Worm (Caenorhabditis elegans) whole organism, L1 larva: ENCODE data around the gene nspd-2.
A peak's percentile ranks its signal among the peaks of the same experiment; 100 is the strongest.

Source experiments
- C04F5.9 ChIP-seq: sonication (generic microtip); optimal IDR thresholded peaks from 2 replicates; lab custom pipeline; 2016; ENCODE audit warnings: missing genetic modification characterization, missing compliant biosample characterization
- C16A3.4 ChIP-seq: fragments of 150-350 bp; optimal IDR thresholded peaks from 2 replicates; lab custom pipeline; 2014; ENCODE audit warnings: missing biosample characterization, missing genetic modification characterization
- C34B4.2 ChIP-seq: sonication (generic microtip); optimal IDR thresholded peaks from 2 replicates; lab custom pipeline; 2017; ENCODE audit warnings: mild to moderate bottlenecking, missing genetic modification characterization, missing compliant biosample characterization
- aha-1 ChIP-seq: fragments of 150-350 bp; optimal IDR thresholded peaks from 2 replicates; lab custom pipeline; 2014; ENCODE audit warnings: missing biosample characterization, missing genetic modification characterization
- alr-1 ChIP-seq: fragments of 200-800 bp; sonication (Bioruptor generic); optimal IDR thresholded peaks from 2 replicates; lab custom pipeline; 2018; ENCODE audit warnings: borderline replicate concordance, mild to moderate bottlenecking, missing genetic modification characterization, missing compliant biosample characterization
- ama-1 ChIP-seq: fragments of 150-350 bp; optimal IDR thresholded peaks from 2 replicates; lab custom pipeline; 2014
- ceh-8 ChIP-seq: fragments of 200-800 bp; sonication (Bioruptor generic); optimal IDR thresholded peaks from 2 replicates; lab custom pipeline; 2018; ENCODE audit warnings: mild to moderate bottlenecking, missing genetic modification characterization, moderate library complexity, missing compliant biosample characterization
- ceh-82 ChIP-seq, 3 experiments: fragments of 150-350 bp in 1 of 3; sonication (generic microtip) in 2 of 3; optimal IDR thresholded peaks; 2 replicates each; lab custom pipeline; 2014 to 2017; ENCODE audit warnings: missing biosample characterization in 3 of 3, missing genetic modification characterization in 3 of 3
- ceh-88 ChIP-seq: fragments of 200-800 bp; sonication (Bioruptor generic); IDR thresholded peaks from 2 replicates; pipeline ENCODE4 v1.3.6; 2022; ENCODE audit warnings: missing genetic modification characterization, missing compliant biosample characterization
- ceh-90 ChIP-seq: sonication (generic microtip); optimal IDR thresholded peaks from 2 replicates; lab custom pipeline; 2016; ENCODE audit warnings: missing genetic modification characterization, missing compliant biosample characterization
- ces-1 ChIP-seq: fragments of 150-350 bp; optimal IDR thresholded peaks from 2 replicates; lab custom pipeline; 2014; ENCODE audit warnings: missing biosample characterization, missing genetic modification reagents, missing genetic modification characterization
- efl-1 ChIP-seq, 4 experiments: fragments of 150-350 bp; optimal IDR thresholded peaks in 3 of 4; peaks in 1 of 4; 1 replicate in 1 of 4; 2 replicates in 3 of 4; lab custom pipeline; 2014; ENCODE audit warnings: missing biosample characterization in 2 of 4, missing genetic modification characterization in 2 of 4, missing genetic modification reagents in 2 of 4
- efl-3 ChIP-seq: fragments of 200-800 bp; sonication (Bioruptor generic); optimal IDR thresholded peaks from 2 replicates; lab custom pipeline; 2018; ENCODE audit warnings: mild to moderate bottlenecking, missing genetic modification characterization, missing compliant biosample characterization
- egl-27 ChIP-seq, 2 experiments: fragments of 150-350 bp in 1 of 2; sonication (generic microtip); optimal IDR thresholded peaks; 3 replicates each; lab custom pipeline; 2017 to 2018; ENCODE audit warnings: missing biosample characterization in 2 of 2, missing genetic modification characterization in 2 of 2, missing genetic modification reagents in 2 of 2
- elt-2 ChIP-seq: sonication (generic microtip); optimal IDR thresholded peaks from 2 replicates; lab custom pipeline; 2016; ENCODE audit warnings: missing genetic modification characterization, mild to moderate bottlenecking, inconsistent platforms, missing compliant biosample characterization, missing genetic modification reagents
- fkh-10 ChIP-seq: sonication (generic microtip); optimal IDR thresholded peaks from 2 replicates; lab custom pipeline; 2017; ENCODE audit warnings: missing biosample characterization, missing genetic modification reagents, missing genetic modification characterization
- fkh-4 ChIP-seq: sonication (generic microtip); optimal IDR thresholded peaks from 2 replicates; lab custom pipeline; 2016; ENCODE audit warnings: missing compliant biosample characterization, missing genetic modification characterization, borderline replicate concordance
- fos-1 ChIP-seq: fragments of 150-350 bp; optimal IDR thresholded peaks from 2 replicates; lab custom pipeline; 2014; ENCODE audit warnings: missing biosample characterization, missing genetic modification characterization
- hlh-4 ChIP-seq: sonication (generic microtip); optimal IDR thresholded peaks from 2 replicates; lab custom pipeline; 2016; ENCODE audit warnings: mild to moderate bottlenecking, missing genetic modification characterization, missing compliant biosample characterization
- lin-14 ChIP-seq: fragments of 200-800 bp; sonication (Bioruptor generic); optimal IDR thresholded peaks from 2 replicates; lab custom pipeline; 2018; ENCODE audit warnings: mild to moderate bottlenecking, missing genetic modification characterization, moderate library complexity, missing compliant biosample characterization
- lin-15B ChIP-seq: fragments of 150-350 bp; sonication (generic microtip); optimal IDR thresholded peaks from 3 replicates; lab custom pipeline; 2014; ENCODE audit warnings: missing biosample characterization, missing genetic modification characterization
- lin-35 ChIP-seq, 2 experiments: fragments of 150-350 bp; optimal IDR thresholded peaks; 2 replicates each; lab custom pipeline; 2014; ENCODE audit warnings: missing biosample characterization in 2 of 2, missing genetic modification characterization in 2 of 2, missing genetic modification reagents in 2 of 2
- lin-39 ChIP-seq: fragments of 150-350 bp; optimal IDR thresholded peaks from 2 replicates; lab custom pipeline; 2014; ENCODE audit warnings: missing biosample characterization, missing genetic modification reagents, missing genetic modification characterization
- lir-3 ChIP-seq: sonication (generic microtip); optimal IDR thresholded peaks from 2 replicates; lab custom pipeline; 2016; ENCODE audit warnings: mild to moderate bottlenecking, missing genetic modification characterization, moderate library complexity, missing compliant biosample characterization; ENCODE audit not compliant: poor library complexity
- lsy-2 ChIP-seq, 2 experiments: fragments of 150-350 bp; optimal IDR thresholded peaks; 2 replicates each; lab custom pipeline; 2014; ENCODE audit warnings: missing biosample characterization in 2 of 2, missing genetic modification characterization in 2 of 2
- mdl-1 ChIP-seq, 2 experiments: fragments of 150-350 bp; optimal IDR thresholded peaks; 2 replicates each; lab custom pipeline; 2014 to 2017; ENCODE audit warnings: missing biosample characterization in 2 of 2, missing genetic modification characterization in 2 of 2, inconsistent platforms in 1 of 2
- mep-1 ChIP-seq: fragments of 150-350 bp; optimal IDR thresholded peaks from 2 replicates; lab custom pipeline; 2014; ENCODE audit warnings: missing biosample characterization, missing genetic modification characterization
- nhr-11 ChIP-seq: fragments of 150-350 bp; optimal IDR thresholded peaks from 2 replicates; lab custom pipeline; 2014; ENCODE audit warnings: missing biosample characterization, missing genetic modification characterization
- nhr-12 ChIP-seq: sonication (generic microtip); optimal IDR thresholded peaks from 2 replicates; lab custom pipeline; 2017; ENCODE audit warnings: missing biosample characterization, missing genetic modification characterization
- nhr-20 ChIP-seq: sonication (generic microtip); optimal IDR thresholded peaks from 2 replicates; lab custom pipeline; 2016; ENCODE audit warnings: mild to moderate bottlenecking, missing genetic modification characterization, missing compliant biosample characterization
- nhr-47 ChIP-seq: sonication (generic microtip); optimal IDR thresholded peaks from 2 replicates; lab custom pipeline; 2016; ENCODE audit warnings: mild to moderate bottlenecking, missing genetic modification characterization, moderate library complexity, missing compliant biosample characterization
- nhr-71 ChIP-seq: sonication (generic microtip); optimal IDR thresholded peaks from 2 replicates; lab custom pipeline; 2016; ENCODE audit warnings: mild to moderate bottlenecking, missing genetic modification characterization, moderate library complexity, missing compliant biosample characterization
- nhr-76 ChIP-seq: sonication (generic microtip); optimal IDR thresholded peaks from 2 replicates; lab custom pipeline; 2017; ENCODE audit warnings: missing biosample characterization, missing genetic modification characterization
- nhr-77 ChIP-seq: fragments of 150-350 bp; optimal IDR thresholded peaks from 2 replicates; lab custom pipeline; 2014; ENCODE audit warnings: missing biosample characterization, missing genetic modification characterization
- nhr-84 ChIP-seq: sonication (generic microtip); optimal IDR thresholded peaks from 2 replicates; lab custom pipeline; 2017; ENCODE audit warnings: missing biosample characterization, missing genetic modification characterization
- nhr-85 ChIP-seq: sonication (generic microtip); peaks from one replicate; lab custom pipeline; 2016; ENCODE audit warnings: missing genetic modification characterization, inconsistent platforms, missing compliant biosample characterization
- skn-1 ChIP-seq: fragments of 150-350 bp; optimal IDR thresholded peaks from 2 replicates; lab custom pipeline; 2014; ENCODE audit warnings: missing biosample characterization, missing genetic modification characterization
- snu-23 ChIP-seq: sonication (generic microtip); optimal IDR thresholded peaks from 2 replicates; lab custom pipeline; 2016; ENCODE audit warnings: missing genetic modification characterization, missing compliant biosample characterization
- sox-4 ChIP-seq: sonication (generic microtip); optimal IDR thresholded peaks from 2 replicates; lab custom pipeline; 2016; ENCODE audit warnings: missing genetic modification characterization, missing compliant biosample characterization
- sup-37 ChIP-seq: fragments of 200-800 bp; sonication (Bioruptor generic); optimal IDR thresholded peaks from 2 replicates; lab custom pipeline; 2018; ENCODE audit warnings: mild to moderate bottlenecking, missing genetic modification characterization, missing compliant biosample characterization
- swsn-7 ChIP-seq: sonication (generic microtip); optimal IDR thresholded peaks from 2 replicates; lab custom pipeline; 2016; ENCODE audit warnings: missing genetic modification characterization, missing compliant biosample characterization
- tbx-2 ChIP-seq: sonication (generic microtip); optimal IDR thresholded peaks from 2 replicates; lab custom pipeline; 2016; ENCODE audit warnings: missing genetic modification characterization, missing compliant biosample characterization
- unc-130 ChIP-seq: fragments of 150-350 bp; optimal IDR thresholded peaks from 2 replicates; lab custom pipeline; 2017; ENCODE audit warnings: missing biosample characterization, missing genetic modification characterization, inconsistent platforms
- unc-30 ChIP-seq: sonication (generic microtip); optimal IDR thresholded peaks from 2 replicates; lab custom pipeline; 2017; ENCODE audit warnings: missing biosample characterization, missing genetic modification characterization
- unc-98 ChIP-seq: fragments of 200-800 bp; sonication (Bioruptor generic); IDR thresholded peaks from 2 replicates; pipeline ENCODE4 v1.3.6; 2022; ENCODE audit warnings: missing genetic modification characterization, missing compliant biosample characterization
- vab-15 ChIP-seq: sonication (generic microtip); optimal IDR thresholded peaks from 2 replicates; lab custom pipeline; 2017; ENCODE audit warnings: missing genotype, mild to moderate bottlenecking, missing genetic modification characterization, missing compliant biosample characterization
- xbp-1 ChIP-seq: sonication (generic microtip); optimal IDR thresholded peaks from 2 replicates; lab custom pipeline; 2016; ENCODE audit warnings: missing genetic modification characterization, missing compliant biosample characterization
- zag-1 ChIP-seq: fragments of 150-350 bp; optimal IDR thresholded peaks from 2 replicates; lab custom pipeline; 2014; ENCODE audit warnings: missing biosample characterization, missing genetic modification characterization

Gene nspd-2

DNA sequence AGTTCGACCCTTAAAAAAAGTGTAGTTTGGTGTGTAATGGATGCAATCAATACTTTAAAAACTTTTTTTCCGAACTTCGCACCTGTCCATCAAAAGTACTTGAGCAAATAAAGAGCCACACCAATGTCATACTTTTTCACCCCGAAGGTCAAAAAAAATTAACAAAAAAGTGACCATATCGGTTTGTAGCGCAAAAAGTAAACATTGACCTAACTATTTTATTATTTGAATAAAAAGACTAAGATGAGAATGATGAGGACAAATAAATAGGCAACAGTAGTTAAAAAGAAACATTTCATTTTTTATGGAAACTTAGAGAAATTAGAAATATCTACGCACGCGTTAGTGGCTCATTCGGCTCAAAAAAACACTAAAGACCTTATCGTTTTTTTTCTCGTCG lies 25.5 kb downstream of the nspd-2 start:
- no peak for TF ChIP-seq ceh-82 (tag; optimal IDR thresholded peaks at IDR 0.05; lab: Kevin White, UChicago)
- no peak for TF ChIP-seq vab-15 (tag; lab: Kevin White, UChicago)
- TF ChIP-seq nhr-11 (tag; lab: Kevin White, UChicago), result no peak
- TF ChIP-seq lin-39 (tag; lab: Kevin White, UChicago), result no peak
- TF ChIP-seq lin-14 (GFP tag; lab: Kevin White, UChicago), result peak; percentile 31
- TF ChIP-seq tbx-2 (tag; lab: Kevin White, UChicago), result peak; percentile 45
- peak; percentile 16 for TF ChIP-seq nhr-77 (tag; lab: Kevin White, UChicago)
- TF ChIP-seq, all 84 proteins: peak for 3

DNA sequence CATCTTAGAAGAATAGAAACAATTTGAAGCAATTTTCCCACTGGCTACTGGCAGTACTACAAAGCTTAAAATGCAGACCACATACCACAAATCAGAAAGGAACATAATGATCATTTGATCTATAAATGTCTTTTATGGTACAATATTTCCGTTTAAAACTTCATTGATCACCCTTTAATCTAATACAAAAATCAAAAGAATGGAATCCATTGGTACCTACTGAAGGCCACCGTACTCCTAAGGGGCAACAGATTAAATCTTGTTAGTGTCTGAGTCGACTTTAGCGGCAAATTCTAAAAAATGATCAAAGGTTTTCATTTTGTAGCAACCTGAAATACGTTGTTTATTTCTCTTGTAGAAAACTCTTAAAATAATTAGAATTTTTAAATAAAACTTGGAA lies 28.4 kb downstream of the nspd-2 start:
- TF ChIP-seq lin-15B (tag; lab: Kevin White, UChicago) (no peak), lin-35 (GFP tag; optimal IDR thresholded peaks at IDR 0.05; lab: Kevin White, UChicago) (no peak), nhr-84 (no peak), hlh-4 (tag; lab: Kevin White, UChicago) (no peak), nhr-85 (tag; lab: Kevin White, UChicago) (peak; percentile 86), lsy-2 (tag; optimal IDR thresholded peaks at IDR 0.05; lab: Kevin White, UChicago) (peak in 1 of 2 experiments; percentile 29), snu-23 (GFP tag; lab: Kevin White, UChicago) (no peak), efl-1 (optimal IDR thresholded peaks at IDR 0.05; lab: Kevin White, UChicago) (no peak), efl-1 (GFP tag; optimal IDR thresholded peaks at IDR 0.05 in 1 of 2; lab: Kevin White, UChicago) (peak in 1 of 2 experiments; percentile 53), nhr-20 (tag; lab: Kevin White, UChicago) (peak; percentile 52), ama-1 (no peak), nhr-71 (no peak)

DNA sequence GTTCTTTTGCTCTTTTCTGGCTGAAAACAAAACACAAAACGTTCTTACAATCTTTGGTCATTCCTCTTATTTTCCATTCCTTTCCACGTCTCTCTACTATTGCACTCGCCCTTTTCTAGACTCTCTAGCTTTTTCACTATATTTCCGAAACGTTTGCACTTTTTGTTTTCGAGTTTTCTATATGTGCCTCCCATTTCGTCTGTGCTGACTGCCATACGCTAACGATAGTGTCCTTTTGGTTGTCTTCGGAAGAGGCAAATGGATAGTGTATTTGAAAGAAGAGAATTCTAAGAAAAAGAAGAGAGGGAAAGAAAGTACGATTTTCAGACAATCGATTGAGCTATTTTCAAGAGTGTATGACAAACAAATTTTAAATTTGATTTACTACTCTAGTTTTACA lies 28.9 kb downstream of the nspd-2 start:
- TF ChIP-seq lin-14 (GFP tag; lab: Kevin White, UChicago) (peak; percentile 64), alr-1 (no peak), lin-39 (tag; lab: Kevin White, UChicago) (no peak), egl-27 (tag; optimal IDR thresholded peaks at IDR 0.05; lab: Kevin White, UChicago) (no peak), unc-98 (GFP tag; lab: Robert Waterston, UW) (no peak), skn-1 (tag; lab: Kevin White, UChicago) (no peak), nhr-20 (tag; lab: Kevin White, UChicago) (no peak), ceh-90 (tag; lab: Kevin White, UChicago) (no peak), fkh-4 (tag; lab: Kevin White, UChicago) (no peak), fos-1 (tag; lab: Kevin White, UChicago) (no peak), xbp-1 (no peak), ceh-88 (GFP tag; lab: Robert Waterston, UW) (no peak), unc-30 (tag; lab: Kevin White, UChicago) (no peak), nhr-84 (no peak), ces-1 (GFP tag; lab: Kevin White, UChicago) (no peak), lin-35 (GFP tag; optimal IDR thresholded peaks at IDR 0.05; lab: Kevin White, UChicago) (peak in 1 of 2 experiments; percentile 26), zag-1 (tag; lab: Kevin White, UChicago) (no peak), fkh-10 (GFP tag; lab: Kevin White, UChicago) (no peak), lsy-2 (tag; optimal IDR thresholded peaks at IDR 0.05; lab: Kevin White, UChicago) (peak in 1 of 2 experiments; percentile 11), nhr-11 (tag; lab: Kevin White, UChicago) (no peak), sup-37 (GFP tag; lab: Kevin White, UChicago) (no peak), sox-4 (tag; lab: Kevin White, UChicago) (no peak), ceh-8 (GFP tag; lab: Kevin White, UChicago) (no peak), aha-1 (no peak), nhr-47 (tag; lab: Kevin White, UChicago) (no peak), nhr-12 (tag; lab: Kevin White, UChicago) (no peak), C34B4.2 (no peak), elt-2 (tag; lab: Kevin White, UChicago) (peak; percentile 39), C04F5.9 (no peak), nhr-76 (tag; lab: Kevin White, UChicago) (no peak), ceh-82 (tag; optimal IDR thresholded peaks at IDR 0.05; lab: Kevin White, UChicago) (peak in 1 of 3 experiments; percentile 22), unc-130 (tag; lab: Kevin White, UChicago) (no peak), lir-3 (tag; lab: Kevin White, UChicago) (no peak), C16A3.4 (tag; lab: Kevin White, UChicago) (no peak), mep-1 (tag; lab: Kevin White, UChicago) (peak; percentile 14), nhr-77 (tag; lab: Kevin White, UChicago) (no peak), efl-3 (GFP tag; lab: Kevin White, UChicago) (no peak), mdl-1 (tag; optimal IDR thresholded peaks at IDR 0.05; lab: Kevin White, UChicago) (no peak), tbx-2 (tag; lab: Kevin White, UChicago) (no peak), swsn-7 (tag; lab: Kevin White, UChicago) (no peak)
